Fruit fly (Drosophila melanogaster): Measurements from ENCODE around the gene CG6304.

CG6304 gene

dm6 chr2L:17014600-17014999, at the start of gene CG6304:
CG6304 (minus strand) TSS chr2L:17014700.
- no peak for TF ChIP-seq noc (tag; optimal IDR thresholded peaks at IDR 0.05)

DNA sequence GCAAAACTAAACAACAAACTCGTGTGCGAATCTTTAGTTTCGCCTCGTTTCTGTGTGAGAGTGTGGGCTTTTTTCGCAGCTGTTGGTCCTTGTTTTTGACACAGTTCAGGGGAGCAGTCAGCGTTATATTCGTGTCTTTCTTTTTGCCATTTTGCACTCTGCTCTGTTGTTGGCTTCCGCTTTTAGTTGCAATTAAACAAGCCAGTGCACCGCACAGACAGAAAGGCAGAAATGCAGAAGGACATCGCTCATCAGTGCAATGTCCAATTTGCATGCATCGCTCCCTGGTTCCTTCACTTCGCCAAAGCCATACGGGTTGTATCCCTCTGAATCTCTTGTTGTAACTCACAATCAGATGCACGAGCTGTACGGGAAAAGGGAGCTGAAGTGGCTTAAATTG, 37.3 kb upstream of the CG6304 start:
- TF ChIP-seq noc (tag; optimal IDR thresholded peaks at IDR 0.05) = no peak

dm6 chr2L:17048181-17048580, 33.7 kb upstream of the CG6304 start, which contains the start of gene CG15136:
CG15136 (minus strand) TSS chr2L:17048281.
- no peak for TF ChIP-seq noc (tag; optimal IDR thresholded peaks at IDR 0.05)

- TF ChIP-seq noc (tag; optimal IDR thresholded peaks at IDR 0.05) = no peak
Measured at dm6 chr2L:17041211-17041610, 26.7 kb upstream of the CG6304 start.

DNA sequence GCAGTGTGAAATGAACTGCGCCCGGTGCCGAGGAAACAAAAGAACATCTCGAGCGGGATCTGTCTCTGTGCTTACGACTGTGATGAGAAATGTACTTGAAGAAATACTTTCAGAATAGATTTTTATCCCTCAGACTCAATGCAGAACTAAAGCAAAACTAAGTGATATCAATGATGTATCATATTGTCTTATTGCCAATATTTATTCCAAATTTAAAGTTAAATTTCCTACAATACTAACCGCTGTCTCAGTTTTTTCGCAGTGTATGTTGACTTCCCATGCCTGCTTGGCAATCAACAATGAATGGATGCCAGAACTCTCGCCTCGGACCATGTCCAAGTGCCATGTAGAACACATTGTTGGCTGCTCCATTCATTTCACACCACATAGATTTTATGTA, 13.0 kb upstream of the CG6304 start:
- TF ChIP-seq noc (tag; optimal IDR thresholded peaks at IDR 0.05) = no peak

DNA sequence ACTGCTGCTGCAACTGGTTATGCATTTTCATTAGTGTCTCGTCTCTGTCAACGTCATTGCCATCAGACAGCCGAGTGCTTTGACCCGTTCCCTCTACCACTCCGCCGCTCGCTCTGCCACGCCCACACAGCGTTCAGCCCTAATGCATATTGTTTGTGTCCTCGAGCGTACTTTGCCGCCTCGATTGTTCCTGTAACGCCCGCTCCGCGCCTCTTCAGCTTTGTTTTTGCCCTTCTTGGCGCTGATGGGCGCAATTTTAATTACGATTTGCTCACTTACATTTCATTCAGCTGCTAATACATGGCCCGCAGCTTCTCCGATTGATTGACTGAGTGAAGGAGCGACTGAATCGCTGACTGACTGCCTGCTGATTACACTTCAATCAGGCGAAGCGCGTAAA, 18.2 kb downstream of the CG6304 start:
- TF ChIP-seq noc (tag; optimal IDR thresholded peaks at IDR 0.05) = no peak

DNA sequence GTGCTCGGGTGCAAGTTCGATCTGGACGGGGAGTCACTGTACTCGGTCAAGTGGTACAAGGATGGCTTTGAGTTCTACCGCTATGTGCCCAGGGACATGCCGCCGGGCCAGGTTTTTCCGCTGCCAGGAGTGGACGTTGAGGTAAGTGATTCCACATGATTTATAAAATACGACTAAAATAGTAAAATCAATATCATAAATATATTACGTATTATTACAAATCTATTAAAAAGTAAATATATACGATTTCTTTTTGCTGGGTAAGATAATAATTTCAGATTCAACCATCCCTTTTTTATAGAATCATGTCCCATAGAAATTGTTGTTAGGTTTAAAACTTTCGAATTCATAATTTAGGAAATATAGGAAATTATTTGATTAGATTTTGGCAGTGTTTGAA, 29.8 kb downstream of the CG6304 start, which contains the start of gene CG31806:
CG31806 (plus strand) TSS at position 301 of the 400 bp plus-strand sequence.
- no peak for TF ChIP-seq noc (tag; optimal IDR thresholded peaks at IDR 0.05)

DNA sequence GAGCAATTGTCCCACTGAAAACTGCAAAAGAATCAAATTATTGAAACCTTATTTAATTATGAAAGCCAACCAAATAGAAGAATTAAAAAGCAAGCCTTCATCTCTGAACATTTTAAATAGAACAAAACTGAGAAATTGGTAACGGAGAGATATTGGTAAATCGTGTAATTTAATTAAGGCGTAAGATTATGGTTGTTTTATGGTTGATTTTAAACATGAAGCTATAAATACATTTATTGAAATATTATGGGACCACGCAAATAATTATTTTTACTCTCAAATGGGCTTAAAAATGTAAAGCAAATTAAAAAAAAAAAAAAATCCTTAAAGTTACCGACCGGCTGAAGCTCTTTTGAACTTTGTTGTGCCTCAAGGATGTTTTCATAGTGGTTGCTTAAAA, 32.3 kb downstream of the CG6304 start, which contains the start of gene CG44406:
CG44406 (minus strand) TSS at position 101 of the 400 bp plus-strand sequence.
- no peak for TF ChIP-seq noc (tag; optimal IDR thresholded peaks at IDR 0.05)

DNA sequence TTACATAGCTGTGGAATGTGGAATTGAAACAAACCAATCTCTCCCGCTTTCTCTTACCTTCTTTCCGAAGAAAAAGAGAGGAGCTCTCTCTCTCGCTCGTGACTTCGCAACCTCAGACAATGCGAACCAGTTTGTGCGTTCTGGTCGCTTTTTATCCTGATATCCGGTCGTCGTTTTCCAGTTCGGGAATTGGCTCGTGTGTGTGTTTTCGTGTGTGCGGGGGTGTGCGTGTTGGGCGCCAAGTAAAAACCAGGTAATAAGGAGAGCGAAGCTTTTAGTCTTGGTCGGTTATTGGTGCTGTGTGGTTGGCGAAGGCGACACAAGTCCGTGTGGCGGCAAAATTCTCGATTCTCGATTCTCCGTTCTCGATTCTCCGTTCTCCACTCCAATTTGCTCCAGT, 41.7 kb downstream of the CG6304 start, which contains the start of gene beat-IIIb:
beat-IIIb (plus strand) TSS at position 304 of the 400 bp plus-strand sequence.
- no peak for TF ChIP-seq noc (tag; optimal IDR thresholded peaks at IDR 0.05)

Measured in whole organism, larva.